Worm (Caenorhabditis elegans) whole organism, mixed stage, embryonic: Measurements from ENCODE around the gene irld-15.

Experiments
- M03D4.4 ChIP-seq: sonication (generic microtip); optimal IDR thresholded peaks from 2 replicates; lab custom pipeline; 2017; ENCODE audit warnings: mild to moderate bottlenecking, missing genetic modification characterization, missing compliant biosample characterization
- ceh-83 ChIP-seq: fragments of 200-800 bp; sonication (Bioruptor generic); optimal IDR thresholded peaks from 2 replicates; lab custom pipeline; 2018; ENCODE audit warnings: mild to moderate bottlenecking, missing genetic modification characterization, missing compliant biosample characterization
- ces-1 ChIP-seq: fragments of 150-350 bp; optimal IDR thresholded peaks from 2 replicates; lab custom pipeline; 2014; ENCODE audit warnings: missing biosample characterization, missing genetic modification reagents, missing genetic modification characterization
- drap-1 ChIP-seq: fragments of 200-800 bp; sonication (Bioruptor generic); optimal IDR thresholded peaks from 3 replicates; lab custom pipeline; 2018; ENCODE audit warnings: mild to moderate bottlenecking, missing genetic modification characterization, missing compliant biosample characterization
- lin-32 ChIP-seq: fragments of 200-800 bp; sonication (Bioruptor generic); optimal IDR thresholded peaks from 2 replicates; lab custom pipeline; 2018; ENCODE audit warnings: mild to moderate bottlenecking, missing genetic modification characterization, missing compliant biosample characterization
- lsy-2 ChIP-seq: fragments of 150-350 bp; optimal IDR thresholded peaks from 2 replicates; lab custom pipeline; 2014; ENCODE audit warnings: missing biosample characterization, missing genetic modification characterization
- nhr-12 ChIP-seq: fragments of 150-350 bp; optimal IDR thresholded peaks from 2 replicates; lab custom pipeline; 2014; ENCODE audit warnings: missing biosample characterization, missing genetic modification characterization
- nhr-237 ChIP-seq: fragments of 150-350 bp; optimal IDR thresholded peaks from 2 replicates; lab custom pipeline; 2014; ENCODE audit warnings: missing biosample characterization, missing genetic modification characterization
- nhr-76 ChIP-seq: sonication (generic microtip); optimal IDR thresholded peaks from 2 replicates; lab custom pipeline; 2017; ENCODE audit warnings: missing biosample characterization, missing genetic modification characterization
- sem-2 ChIP-seq: fragments of 200-800 bp; sonication (Bioruptor generic); optimal IDR thresholded peaks from 2 replicates; lab custom pipeline; 2018; ENCODE audit warnings: mild to moderate bottlenecking, missing genetic modification characterization, missing compliant biosample characterization
- sptf-1 ChIP-seq: sonication (generic microtip); optimal IDR thresholded peaks from 2 replicates; lab custom pipeline; 2017; ENCODE audit warnings: mild to moderate bottlenecking, missing genetic modification characterization, moderate library complexity, missing compliant biosample characterization
- tbx-8 ChIP-seq: fragments of 200-800 bp; sonication (Bioruptor generic); optimal IDR thresholded peaks from 2 replicates; lab custom pipeline; 2018; ENCODE audit warnings: mild to moderate bottlenecking, missing genetic modification characterization, moderate library complexity, missing compliant biosample characterization
- ztf-11 ChIP-seq: fragments of 150-350 bp; optimal IDR thresholded peaks from 2 replicates; lab custom pipeline; 2014; ENCODE audit warnings: missing biosample characterization, missing genetic modification characterization

ce11 chrV:2343572-2343971 is 39.9 kb upstream of the irld-15 start:
- no peak for TF ChIP-seq sem-2 (GFP tag; lab: Kevin White, UChicago)
- TF ChIP-seq tbx-8 (GFP tag; lab: Kevin White, UChicago) = no peak
- TF ChIP-seq ztf-11 = no peak
- no peak for TF ChIP-seq nhr-237 (tag; lab: Kevin White, UChicago)
- TF ChIP-seq ces-1 (GFP tag; lab: Kevin White, UChicago) = no peak
- TF ChIP-seq ceh-83 (GFP tag; lab: Kevin White, UChicago) = no peak
- no peak for TF ChIP-seq lin-32 (GFP tag; lab: Kevin White, UChicago)
- TF ChIP-seq nhr-12 (tag; lab: Kevin White, UChicago) = no peak
- TF ChIP-seq sptf-1 (tag; lab: Kevin White, UChicago) = no peak
- TF ChIP-seq drap-1 (GFP tag; lab: Kevin White, UChicago) = no peak
- no peak for TF ChIP-seq nhr-76 (tag; lab: Kevin White, UChicago)
- TF ChIP-seq lsy-2 (tag; lab: Kevin White, UChicago) = no peak
- no peak for TF ChIP-seq M03D4.4 (tag; lab: Kevin White, UChicago)
